Fruit fly (Drosophila melanogaster) whole organism, embryonic: ENCODE results near the gene AstC.

Experiments used
- C15 ChIP-seq: fragments of 200-800 bp; sonication (Bioruptor generic); IDR thresholded peaks from 3 replicates; pipeline ENCODE4 v1.3.6; 2022; ENCODE audit warnings: missing biosample characterization, missing genetic modification characterization
- CG10366 ChIP-seq: fragments of 200-800 bp; sonication (Bioruptor generic); IDR thresholded peaks from 2 replicates; pipeline ENCODE4 v1.3.6; 2022; ENCODE audit warnings: missing biosample characterization, missing genetic modification characterization
- CG10543 ChIP-seq: fragments of 200-800 bp; sonication (Bioruptor generic); optimal IDR thresholded peaks from 3 replicates; lab custom pipeline; 2017; ENCODE audit warnings: missing biosample characterization, mild to moderate bottlenecking, missing genetic modification characterization, moderate library complexity
- CG14050 ChIP-seq: fragments of 200-800 bp; sonication (Bioruptor generic); IDR thresholded peaks from 3 replicates; pipeline ENCODE4 v1.3.6; 2022; ENCODE audit warnings: missing biosample characterization, missing genetic modification characterization
- CG15269 ChIP-seq: fragments of 200-800 bp; sonication (Bioruptor generic); optimal IDR thresholded peaks from 2 replicates; lab custom pipeline; 2018; ENCODE audit warnings: missing biosample characterization, mild to moderate bottlenecking, missing genetic modification characterization, moderate library complexity
- CG15514 ChIP-seq: fragments of 200-800 bp; sonication (Bioruptor generic); optimal IDR thresholded peaks from 3 replicates; lab custom pipeline; 2017; ENCODE audit warnings: missing biosample characterization, missing genetic modification characterization, mild to moderate bottlenecking, moderate library complexity, missing genetic modification reagents
- CG1603 ChIP-seq: fragments of 200-800 bp; sonication (Bioruptor generic); optimal IDR thresholded peaks from 2 replicates; lab custom pipeline; 2019; ENCODE audit warnings: missing biosample characterization, mild to moderate bottlenecking, missing genetic modification characterization, moderate library complexity
- CG16863 ChIP-seq: fragments of 200-800 bp; sonication (Bioruptor generic); optimal IDR thresholded peaks from 3 replicates; lab custom pipeline; 2016; ENCODE audit warnings: missing biosample characterization, missing genetic modification characterization
- CG2116 ChIP-seq: fragments of 200-800 bp; sonication (Bioruptor generic); optimal IDR thresholded peaks from 3 replicates; lab custom pipeline; 2018; ENCODE audit warnings: missing biosample characterization, mild to moderate bottlenecking, missing genetic modification characterization
- CG2712 ChIP-seq: fragments of 200-800 bp; optimal IDR thresholded peaks from 3 replicates; lab custom pipeline; 2019; ENCODE audit warnings: missing biosample characterization, mild to moderate bottlenecking, missing genetic modification characterization, moderate library complexity
- CG3065 ChIP-seq: fragments of 200-800 bp; sonication (Bioruptor generic); optimal IDR thresholded peaks from 2 replicates; lab custom pipeline; 2016; ENCODE audit warnings: missing biosample characterization, missing genetic modification characterization
- CG31388 ChIP-seq: fragments of 200-800 bp; sonication (Bioruptor generic); optimal IDR thresholded peaks from 2 replicates; lab custom pipeline; 2016; ENCODE audit warnings: missing biosample characterization, missing genetic modification characterization
- CG32532 ChIP-seq: fragments of 200-800 bp; sonication (Bioruptor generic); IDR thresholded peaks from 2 replicates; pipeline ENCODE4 v1.3.6; 2022; ENCODE audit warnings: missing biosample characterization, missing genetic modification characterization
- CG32772 ChIP-seq: fragments of 200-800 bp; sonication (Bioruptor generic); IDR thresholded peaks from 2 replicates; pipeline ENCODE4 v1.3.6; 2022; ENCODE audit warnings: missing biosample characterization, missing genetic modification characterization
- CG3281 ChIP-seq: fragments of 200-800 bp; sonication (Bioruptor generic); optimal IDR thresholded peaks from 3 replicates; lab custom pipeline; 2017; ENCODE audit warnings: missing biosample characterization, mild to moderate bottlenecking, missing genetic modification characterization
- CG4854 ChIP-seq: fragments of 200-800 bp; sonication (Bioruptor generic); optimal IDR thresholded peaks from 2 replicates; lab custom pipeline; 2016; ENCODE audit warnings: missing biosample characterization, missing genetic modification characterization, inconsistent platforms
- CG6175 ChIP-seq: fragments of 200-800 bp; sonication (Bioruptor generic); IDR thresholded peaks from 3 replicates; pipeline ENCODE4 v1.3.6; 2022; ENCODE audit warnings: missing biosample characterization, missing genetic modification characterization
- CG6813 ChIP-seq: fragments of 200-800 bp; sonication (Bioruptor generic); optimal IDR thresholded peaks from 2 replicates; lab custom pipeline; 2017; ENCODE audit warnings: missing biosample characterization, missing genetic modification characterization, mild to moderate bottlenecking, moderate library complexity, missing genetic modification reagents
- CG7357 ChIP-seq: fragments of 200-800 bp; sonication (Bioruptor generic); IDR thresholded peaks from 3 replicates; pipeline ENCODE4 v1.3.6; 2022; ENCODE audit warnings: missing biosample characterization, missing genetic modification characterization
- CG9876 ChIP-seq: fragments of 200-800 bp; sonication (Bioruptor generic); optimal IDR thresholded peaks from 2 replicates; lab custom pipeline; 2016; ENCODE audit warnings: missing biosample characterization, missing genetic modification characterization
- Chrac-16 ChIP-seq: fragments of 200-800 bp; sonication (Bioruptor generic); optimal IDR thresholded peaks from 3 replicates; lab custom pipeline; 2016; ENCODE audit warnings: missing biosample characterization, missing genetic modification characterization
- Dfd ChIP-seq, 2 experiments: fragments of >200 bp; optimal IDR thresholded peaks; 2 replicates each; lab custom pipeline; 2017; ENCODE audit warnings: missing biosample characterization in 2 of 2, missing genetic modification characterization in 2 of 2
- Dp ChIP-seq: fragments of 200-800 bp; sonication (Bioruptor generic); optimal IDR thresholded peaks from 2 replicates; lab custom pipeline; 2018; ENCODE audit warnings: missing biosample characterization, mild to moderate bottlenecking, missing genetic modification characterization, moderate library complexity
- Eip74EF ChIP-seq, 2 experiments: fragments of 200-800 bp in 1 of 2; fragments of >200 bp in 1 of 2; sonication (Bioruptor generic) in 1 of 2; optimal IDR thresholded peaks; 2 replicates each; lab custom pipeline; 2017 to 2019; ENCODE audit warnings: missing biosample characterization in 2 of 2, missing genetic modification characterization in 2 of 2, mild to moderate bottlenecking in 1 of 2, moderate library complexity in 1 of 2
- Fer3 ChIP-seq: fragments of 200-800 bp; sonication (Bioruptor generic); optimal IDR thresholded peaks from 2 replicates; lab custom pipeline; 2018; ENCODE audit warnings: missing biosample characterization, mild to moderate bottlenecking, missing genetic modification characterization, moderate library complexity
- H2.0 ChIP-seq: fragments of 200-800 bp; sonication (Bioruptor generic); IDR thresholded peaks from 2 replicates; pipeline ENCODE4 v1.3.6; 2022; ENCODE audit warnings: missing biosample characterization, missing genetic modification characterization
- HLH3B ChIP-seq: fragments of 200-800 bp; sonication (Bioruptor generic); IDR thresholded peaks from 2 replicates; pipeline ENCODE4 v1.3.6; 2022; ENCODE audit warnings: missing biosample characterization, missing genetic modification characterization
- HLHmδ ChIP-seq: fragments of 200-800 bp; sonication (Bioruptor generic); optimal IDR thresholded peaks from 2 replicates; lab custom pipeline; 2018; ENCODE audit warnings: missing biosample characterization, mild to moderate bottlenecking, missing genetic modification characterization, moderate library complexity
- Jarid2 ChIP-seq: fragments of 200-800 bp; sonication (Bioruptor generic); optimal IDR thresholded peaks from 3 replicates; lab custom pipeline; 2017; ENCODE audit warnings: mild to moderate bottlenecking, missing biosample characterization, missing genetic modification reagents, missing genetic modification characterization
- Mad ChIP-seq: fragments of 200-800 bp; sonication (Bioruptor generic); optimal IDR thresholded peaks from 2 replicates; lab custom pipeline; 2016; ENCODE audit warnings: missing biosample characterization, missing genetic modification characterization
- Nf-YC ChIP-seq: fragments of 200-800 bp; optimal IDR thresholded peaks from 3 replicates; lab custom pipeline; 2019; ENCODE audit warnings: missing biosample characterization, mild to moderate bottlenecking, missing genetic modification characterization, moderate library complexity
- Opbp ChIP-seq: fragments of 200-800 bp; sonication (Bioruptor generic); IDR thresholded peaks from 3 replicates; pipeline ENCODE4 v1.3.6; 2022; ENCODE audit warnings: missing biosample characterization, missing genetic modification characterization; ENCODE audit not compliant: partially characterized antibody
- Sry-δ ChIP-seq: fragments of 200-800 bp; sonication (Bioruptor generic); optimal IDR thresholded peaks from 2 replicates; lab custom pipeline; 2016; ENCODE audit warnings: missing biosample characterization, missing genetic modification characterization
- aop ChIP-seq: fragments of 200-800 bp; sonication (Bioruptor generic); IDR thresholded peaks from 2 replicates; pipeline ENCODE4 v1.3.6; 2022; ENCODE audit warnings: missing biosample characterization, missing genetic modification characterization
- dan ChIP-seq: fragments of 200-800 bp; sonication (Bioruptor generic); IDR thresholded peaks from 2 replicates; pipeline ENCODE4 v1.3.6; 2022; ENCODE audit warnings: missing biosample characterization, missing genetic modification characterization
- disco-r ChIP-seq: fragments of 200-800 bp; sonication (Bioruptor generic); optimal IDR thresholded peaks from 2 replicates; lab custom pipeline; 2016; ENCODE audit warnings: missing biosample characterization, missing genetic modification characterization
- gsb-n ChIP-seq: fragments of 200-800 bp; sonication (Bioruptor generic); optimal IDR thresholded peaks from 3 replicates; lab custom pipeline; 2018; ENCODE audit warnings: missing biosample characterization, mild to moderate bottlenecking, missing genetic modification characterization
- gt ChIP-seq: fragments of 200-800 bp; sonication (Bioruptor generic); IDR thresholded peaks from 2 replicates; pipeline ENCODE4 v1.3.6; 2022; ENCODE audit warnings: missing biosample characterization, missing genetic modification characterization
- hkb ChIP-seq, 2 experiments: fragments of 200-800 bp in 1 of 2; fragments of >200 bp in 1 of 2; sonication (Bioruptor generic) in 1 of 2; IDR thresholded peaks in 1 of 2; optimal IDR thresholded peaks in 1 of 2; 2 replicates each; pipeline versions ENCODE4 v1.3.6 to Lab custom; 2017 to 2022; ENCODE audit warnings: missing biosample characterization in 1 of 2, missing genetic modification characterization in 1 of 2
- maf-S ChIP-seq: fragments of 200-800 bp; sonication (Bioruptor generic); optimal IDR thresholded peaks from 2 replicates; lab custom pipeline; 2016; ENCODE audit warnings: missing biosample characterization, missing genetic modification characterization
- nerfin-2 ChIP-seq: fragments of 200-800 bp; sonication (Bioruptor generic); IDR thresholded peaks from 2 replicates; pipeline ENCODE4 v1.3.6; 2022; ENCODE audit warnings: missing biosample characterization, missing genetic modification characterization; ENCODE audit not compliant: partially characterized antibody
- rib ChIP-seq: fragments of 200-800 bp; sonication (Bioruptor generic); IDR thresholded peaks from 2 replicates; pipeline ENCODE4 v1.3.6; 2022; ENCODE audit warnings: missing biosample characterization, missing genetic modification characterization
- sc ChIP-seq, 3 experiments: fragments of >200 bp in 2 of 3; fragments of 200-800 bp in 1 of 3; sonication (Bioruptor generic) in 1 of 3; optimal IDR thresholded peaks; 2 replicates in 2 of 3; 3 replicates in 1 of 3; lab custom pipeline; 2017; ENCODE audit warnings: mild to moderate bottlenecking in 1 of 3, missing biosample characterization in 1 of 3, missing genetic modification characterization in 1 of 3, missing genetic modification reagents in 1 of 3
- scrt ChIP-seq: fragments of 200-800 bp; sonication (Bioruptor generic); optimal IDR thresholded peaks from 2 replicates; lab custom pipeline; 2018; ENCODE audit warnings: missing biosample characterization, mild to moderate bottlenecking, missing genetic modification characterization, moderate library complexity
- sim ChIP-seq: fragments of 200-800 bp; sonication (Bioruptor generic); IDR thresholded peaks from 2 replicates; pipeline ENCODE4 v1.3.6; 2022; ENCODE audit warnings: missing biosample characterization, missing genetic modification characterization
- sna ChIP-seq: fragments of 200-800 bp; sonication (Bioruptor generic); IDR thresholded peaks from 2 replicates; pipeline ENCODE4 v1.3.6; 2022; ENCODE audit warnings: missing biosample characterization, missing genetic modification characterization; ENCODE audit not compliant: partially characterized antibody
- sr ChIP-seq: fragments of 200-800 bp; sonication (Bioruptor generic); IDR thresholded peaks from 3 replicates; pipeline ENCODE4 v1.3.6; 2022; ENCODE audit warnings: missing biosample characterization, missing genetic modification characterization
- tgo ChIP-seq: fragments of 200-800 bp; sonication (Bioruptor generic); IDR thresholded peaks from 3 replicates; pipeline ENCODE4 v1.3.6; 2022; ENCODE audit warnings: missing biosample characterization, missing genetic modification characterization

Gene AstC

dm6 chr2L:11057333-11058110 lies 23.7 kb downstream of the AstC start (continued):
- TF ChIP-seq CG10543 (GFP tag; lab: Kevin White, UChicago) (peak; percentile 69), HLHmδ (GFP tag; lab: Kevin White, UChicago) (no peak), CG32772 (GFP tag; lab: Robert Waterston, UW) (peak; percentile 63), Dp (GFP tag; lab: Kevin White, UChicago) (no peak), Opbp (GFP tag; lab: Robert Waterston, UW) (no peak), HLH3B (peak; percentile 51), dan (GFP tag; lab: Robert Waterston, UW) (no peak), CG31388 (no peak), Sry-δ (no peak), CG15269 (tag; lab: Kevin White, UChicago) (peak; percentile 81), CG32532 (GFP tag; lab: Robert Waterston, UW) (peak; percentile 55), CG16863 (peak; percentile 70), CG14050 (GFP tag; lab: Robert Waterston, UW) (peak; percentile 70), CG2712 (peak; percentile 84), H2.0 (GFP tag; lab: Robert Waterston, UW) (peak; percentile 84), gt (GFP tag; lab: Robert Waterston, UW) (no peak), CG3281 (peak; percentile 51), aop (no peak), CG10366 (peak; percentile 75), Mad (GFP tag; lab: Kevin White, UChicago) (peak; percentile 75), CG3065 (GFP tag; lab: Kevin White, UChicago) (peak; percentile 13), sim (GFP tag; lab: Robert Waterston, UW) (peak; percentile 56; the same call in 1 of the 2 replicates), nerfin-2 (no peak), Eip74EF (GFP tag; optimal IDR thresholded peaks at IDR 0.05; lab: Kevin White, UChicago) (peak in 1 of 2 experiments; percentile 76), CG9876 (peak; percentile 24), Nf-YC (tag; lab: Kevin White, UChicago) (peak; percentile 75), CG15514 (GFP tag; lab: Kevin White, UChicago) (peak; percentile 4), CG2116 (GFP tag; lab: Kevin White, UChicago) (peak; percentile 49), C15 (GFP tag; lab: Robert Waterston, UW) (no peak), scrt (GFP tag; lab: Kevin White, UChicago) (peak; percentile 53), CG6813 (no peak), CG7357 (GFP tag; lab: Robert Waterston, UW) (no peak), rib (GFP tag; lab: Robert Waterston, UW) (peak; percentile 80), sc (optimal IDR thresholded peaks at IDR 0.05; lab: Kevin White, UChicago) (no peak), sc (GFP tag; optimal IDR thresholded peaks at IDR 0.05; lab: Kevin White, UChicago) (peak; percentile 50), Chrac-16 (peak; percentile 72), CG6175 (GFP tag; lab: Robert Waterston, UW) (no peak), gsb-n (peak; percentile 50), Jarid2 (peak; percentile 87), disco-r (GFP tag; lab: Kevin White, UChicago) (peak; percentile 63), sna (no peak), sr (GFP tag; lab: Robert Waterston, UW) (peak; percentile 40; the same call in 1 of the 3 replicates), maf-S (peak; percentile 18), hkb (optimal IDR thresholded peaks at IDR 0.05; lab: Kevin White, UChicago) (no peak), hkb (GFP tag; IDR thresholded peaks at IDR 0.05; lab: Robert Waterston, UW) (peak; percentile 73; the same call in 1 of the 2 replicates), CG1603 (tag; lab: Kevin White, UChicago) (peak; percentile 82), CG4854 (no peak), Dfd (GFP tag; optimal IDR thresholded peaks at IDR 0.05; lab: Kevin White, UChicago) (no peak), Fer3 (tag; lab: Kevin White, UChicago) (peak; percentile 44), tgo (GFP tag; lab: Robert Waterston, UW) (peak; percentile 84)
